Worm (Caenorhabditis elegans) whole organism, L4 larva: ENCODE data around the gene toe-1.
A peak's percentile ranks its signal among the peaks of the same experiment; 100 is the strongest.

Experiments used
- D1046.2 ChIP-seq: fragments of 200-800 bp; sonication (Bioruptor generic); IDR thresholded peaks from 2 replicates; pipeline ENCODE4 v1.3.6; 2022; ENCODE audit warnings: missing genetic modification characterization, missing compliant biosample characterization
- F49E8.2 ChIP-seq: sonication (generic microtip); optimal IDR thresholded peaks from 2 replicates; lab custom pipeline; 2016; ENCODE audit warnings: missing compliant biosample characterization, mild to moderate bottlenecking, missing genetic modification characterization, borderline replicate concordance
- R02D3.7 ChIP-seq: fragments of 150-350 bp; sonication (generic microtip); optimal IDR thresholded peaks from 3 replicates; lab custom pipeline; 2014; ENCODE audit warnings: missing biosample characterization, missing genetic modification characterization
- Y105C5A.15 ChIP-seq: fragments of 200-800 bp; sonication (Bioruptor generic); IDR thresholded peaks from 2 replicates; pipeline ENCODE4 v1.3.6; 2022; ENCODE audit warnings: missing genetic modification characterization, missing compliant biosample characterization
- Y5F2A.4 ChIP-seq: fragments of 200-800 bp; sonication (Bioruptor generic); optimal IDR thresholded peaks from 2 replicates; lab custom pipeline; 2018; ENCODE audit warnings: mild to moderate bottlenecking, missing genetic modification characterization, missing compliant biosample characterization
- aha-1 ChIP-seq: fragments of 150-350 bp; peaks from one replicate; lab custom pipeline; 2014; ENCODE audit warnings: missing biosample characterization, missing genetic modification characterization
- aly-2 ChIP-seq: sonication (generic microtip); optimal IDR thresholded peaks from 2 replicates; lab custom pipeline; 2018; ENCODE audit warnings: missing biosample characterization, missing genetic modification characterization
- ceh-32 ChIP-seq: sonication (generic microtip); optimal IDR thresholded peaks from 2 replicates; lab custom pipeline; 2016; ENCODE audit warnings: mild to moderate bottlenecking, missing genetic modification characterization, missing compliant biosample characterization; ENCODE audit not compliant: poor library complexity
- ceh-82 ChIP-seq: sonication (generic microtip); optimal IDR thresholded peaks from 2 replicates; lab custom pipeline; 2017; ENCODE audit warnings: missing biosample characterization, missing genetic modification characterization
- daf-16 ChIP-seq, 3 experiments: sonication (generic microtip); optimal IDR thresholded peaks; 2 replicates each; lab custom pipeline; 2016 to 2017; ENCODE audit warnings: missing genetic modification characterization in 3 of 3, missing genetic modification reagents in 3 of 3, mild to moderate bottlenecking in 2 of 3, missing compliant biosample characterization in 2 of 3, missing biosample characterization in 1 of 3, moderate library complexity in 1 of 3
- dmd-8 ChIP-seq: fragments of 200-800 bp; sonication (Bioruptor generic); IDR thresholded peaks from 2 replicates; pipeline ENCODE4 v1.3.6; 2022; ENCODE audit warnings: missing genetic modification characterization, missing compliant biosample characterization
- dpl-1 ChIP-seq: fragments of 150-350 bp; optimal IDR thresholded peaks from 2 replicates; lab custom pipeline; 2014; ENCODE audit warnings: missing biosample characterization, missing genetic modification reagents, missing genetic modification characterization
- dve-1 ChIP-seq: sonication (generic microtip); optimal IDR thresholded peaks from 2 replicates; lab custom pipeline; 2017; ENCODE audit warnings: antibody characterized with exemption, mild to moderate bottlenecking, missing genetic modification characterization, missing compliant biosample characterization; ENCODE audit not compliant: insufficient read depth
- egl-27 ChIP-seq: sonication (generic microtip); optimal IDR thresholded peaks from 3 replicates; lab custom pipeline; 2017; ENCODE audit warnings: missing biosample characterization, missing genetic modification reagents, missing genetic modification characterization
- gei-8 ChIP-seq: fragments of 200-800 bp; sonication (Bioruptor generic); optimal IDR thresholded peaks from 2 replicates; lab custom pipeline; 2018; ENCODE audit warnings: mild to moderate bottlenecking, missing genetic modification characterization, missing compliant biosample characterization
- hif-1 ChIP-seq, 2 experiments: sonication (generic microtip); optimal IDR thresholded peaks; 2 replicates each; lab custom pipeline; 2016 to 2017; ENCODE audit warnings: missing compliant biosample characterization in 2 of 2, missing genetic modification characterization in 2 of 2, missing genetic modification reagents in 2 of 2, missing genotype in 2 of 2, mild to moderate bottlenecking in 1 of 2
- lim-7 ChIP-seq: fragments of 200-800 bp; sonication (Bioruptor generic); IDR thresholded peaks from 2 replicates; pipeline ENCODE4 v1.3.6; 2022; ENCODE audit warnings: missing genetic modification characterization, missing compliant biosample characterization
- lir-3 ChIP-seq: sonication (generic microtip); optimal IDR thresholded peaks from 2 replicates; lab custom pipeline; 2016; ENCODE audit warnings: mild to moderate bottlenecking, missing genetic modification characterization, missing compliant biosample characterization
- madf-5 ChIP-seq, 2 experiments: fragments of 200-800 bp; sonication (Bioruptor generic); IDR thresholded peaks; 2 replicates each; pipeline ENCODE4 v1.3.6; 2022; ENCODE audit warnings: missing compliant biosample characterization in 2 of 2, missing genetic modification characterization in 2 of 2
- madf-9 ChIP-seq: fragments of 200-800 bp; sonication (Bioruptor generic); conservative IDR thresholded peaks from 2 replicates; pipeline ENCODE4 v1.3.6; 2022; ENCODE audit warnings: missing genetic modification reagents, missing genetic modification characterization, missing compliant biosample characterization
- mep-1 ChIP-seq: fragments of 150-350 bp; sonication (generic microtip); optimal IDR thresholded peaks from 3 replicates; lab custom pipeline; 2014; ENCODE audit warnings: missing biosample characterization, missing genetic modification characterization
- nhr-237 ChIP-seq: sonication (generic microtip); optimal IDR thresholded peaks from 2 replicates; lab custom pipeline; 2017; ENCODE audit warnings: missing biosample characterization, missing genetic modification characterization
- nhr-25 ChIP-seq: sonication (generic microtip); optimal IDR thresholded peaks from 2 replicates; lab custom pipeline; 2017; ENCODE audit warnings: missing genetic modification characterization, mild to moderate bottlenecking, missing compliant biosample characterization, antibody characterized with exemption, moderate library complexity, borderline replicate concordance; ENCODE audit not compliant: insufficient read depth
- nhr-28 ChIP-seq: fragments of 150-350 bp; optimal IDR thresholded peaks from 2 replicates; lab custom pipeline; 2014; ENCODE audit warnings: missing biosample characterization, missing genetic modification characterization
- set-16 ChIP-seq: fragments of 200-800 bp; sonication (Bioruptor generic); IDR thresholded peaks from 2 replicates; pipeline ENCODE4 v1.3.6; 2022; ENCODE audit warnings: missing genetic modification reagents, missing genetic modification characterization, missing compliant biosample characterization
- snpc-1.2 ChIP-seq: fragments of 200-800 bp; sonication (Bioruptor generic); IDR thresholded peaks from 2 replicates; pipeline ENCODE4 v1.3.6; 2022; ENCODE audit warnings: missing genetic modification reagents, missing genetic modification characterization, missing compliant biosample characterization
- snpc-4 ChIP-seq: fragments of 150-350 bp; optimal IDR thresholded peaks from 2 replicates; lab custom pipeline; 2014; ENCODE audit warnings: missing biosample characterization, missing genetic modification characterization
- unc-39 ChIP-seq: sonication (generic microtip); optimal IDR thresholded peaks from 2 replicates; lab custom pipeline; 2017; ENCODE audit warnings: missing biosample characterization, missing genetic modification characterization
- unc-62 ChIP-seq, 3 experiments: fragments of 150-350 bp in 1 of 3; sonication (generic microtip); optimal IDR thresholded peaks in 2 of 3; peaks in 1 of 3; 1 replicate in 1 of 3; 2 replicates in 2 of 3; lab custom pipeline; 2014 to 2017; ENCODE audit warnings: missing biosample characterization in 3 of 3, missing genetic modification characterization in 3 of 3, missing genetic modification reagents in 3 of 3, missing genotype in 1 of 3
- vab-7 ChIP-seq: fragments of 200-800 bp; sonication (Bioruptor generic); IDR thresholded peaks from 2 replicates; pipeline ENCODE4 v1.3.6; 2022; ENCODE audit warnings: missing genetic modification reagents, missing genetic modification characterization, missing compliant biosample characterization
- zfp-3 ChIP-seq: fragments of 200-800 bp; sonication (Bioruptor generic); conservative IDR thresholded peaks from 2 replicates; pipeline ENCODE4 v1.3.6; 2022; ENCODE audit warnings: missing genetic modification reagents, missing genetic modification characterization, missing compliant biosample characterization
- zip-2 ChIP-seq: fragments of 150-350 bp; optimal IDR thresholded peaks from 2 replicates; lab custom pipeline; 2014; ENCODE audit warnings: missing biosample characterization, missing genetic modification characterization
- ztf-7 ChIP-seq: fragments of 150-350 bp; optimal IDR thresholded peaks from 2 replicates; lab custom pipeline; 2014; ENCODE audit warnings: missing biosample characterization, missing genetic modification characterization

Gene toe-1

ce11 chrII:4434278-4434677 lies 9.3 kb downstream of the toe-1 start:
- no peak for TF ChIP-seq nhr-28 (tag; lab: Kevin White, UChicago)
- TF ChIP-seq aha-1 (tag; lab: Kevin White, UChicago): peak; percentile 98
- no peak for TF ChIP-seq zfp-3 (GFP tag; lab: Robert Waterston, UW)
- TF ChIP-seq unc-39: no peak

- TF ChIP-seq gei-8 (GFP tag; lab: Kevin White, UChicago) (no peak), ceh-32 (tag; lab: Kevin White, UChicago) (no peak), nhr-28 (tag; lab: Kevin White, UChicago) (peak; percentile 66), egl-27 (tag; lab: Kevin White, UChicago) (no peak), madf-9 (GFP tag; lab: Robert Waterston, UW) (no peak), dve-1 (tag; lab: Kevin White, UChicago) (peak; percentile 21), aly-2 (tag; lab: Kevin White, UChicago) (no peak), daf-16 (GFP tag; optimal IDR thresholded peaks at IDR 0.05; lab: Kevin White, UChicago) (no peak), daf-16 (tag; optimal IDR thresholded peaks at IDR 0.05; lab: Kevin White, UChicago) (peak; percentile 38)
Observed at ce11 chrII:4435134-4435533, 10.2 kb downstream of the toe-1 start, which contains the start of gene nhr-273. Gene nhr-273 (plus strand): TSS chrII:4435300.

ce11 chrII:4438601-4439000 lies 13.6 kb downstream of the toe-1 start, which contains the start of gene nhr-16:
Gene nhr-16 (plus strand): TSS chrII:4438805.
- TF ChIP-seq nhr-28 (tag; lab: Kevin White, UChicago): peak; percentile 94
- no peak for TF ChIP-seq nhr-237 (tag; lab: Kevin White, UChicago)

- TF ChIP-seq mep-1 (tag; lab: Kevin White, UChicago): no peak
Observed at ce11 chrII:4441278-4441677, 16.3 kb downstream of the toe-1 start.

- TF ChIP-seq aha-1 (tag; lab: Kevin White, UChicago) (peak; percentile 93), vab-7 (GFP tag; lab: Robert Waterston, UW) (no peak), unc-62 (GFP tag; optimal IDR thresholded peaks at IDR 0.05 in 1 of 2; lab: Kevin White, UChicago) (peak in 1 of 2 experiments; percentile 74), unc-62 (tag; optimal IDR thresholded peaks at IDR 0.05; lab: Kevin White, UChicago) (no peak), Y5F2A.4 (GFP tag; lab: Kevin White, UChicago) (no peak)
Observed at ce11 chrII:4444811-4445210, 19.8 kb downstream of the toe-1 start.

- TF ChIP-seq snpc-4: no peak
- no peak for TF ChIP-seq snpc-1.2 (GFP tag; lab: Robert Waterston, UW)
Observed at ce11 chrII:4453051-4453450, 28.1 kb downstream of the toe-1 start, which contains the start of gene twk-2. Gene twk-2 (minus strand): TSS chrII:4453151.

- TF ChIP-seq dpl-1 (GFP tag; lab: Kevin White, UChicago): peak; percentile 16
- TF ChIP-seq ceh-82: no peak
- 0 out of 2 replicates have a peak, but pooled peaks have one; percentile 20 for TF ChIP-seq set-16
Observed at ce11 chrII:4453453-4453852, 28.5 kb downstream of the toe-1 start.

ce11 chrII:4454823-4455222 lies 29.9 kb downstream of the toe-1 start:
- no peak for TF ChIP-seq R02D3.7 (tag; lab: Kevin White, UChicago)
- TF ChIP-seq set-16: no peak
- TF ChIP-seq lir-3 (tag; lab: Kevin White, UChicago): no peak
- TF ChIP-seq nhr-25: no peak
- no peak for TF ChIP-seq D1046.2 (GFP tag; lab: Robert Waterston, UW)
- no peak for TF ChIP-seq Y105C5A.15 (GFP tag; lab: Robert Waterston, UW)
- no peak for TF ChIP-seq hif-1 (tag; optimal IDR thresholded peaks at IDR 0.05; lab: Kevin White, UChicago)
- no peak for TF ChIP-seq dmd-8 (GFP tag; lab: Robert Waterston, UW)
- no peak for TF ChIP-seq zip-2
- TF ChIP-seq F49E8.2 (tag; lab: Kevin White, UChicago): no peak
- TF ChIP-seq ztf-7 (tag; lab: Kevin White, UChicago): no peak
- TF ChIP-seq madf-5 (GFP tag; IDR thresholded peaks at IDR 0.05; lab: Robert Waterston, UW): no peak
- TF ChIP-seq lim-7 (GFP tag; lab: Robert Waterston, UW): no peak
